Fruit fly (Drosophila melanogaster): ENCODE measurements around the gene CG6282.

Gene CG6282

DNA sequence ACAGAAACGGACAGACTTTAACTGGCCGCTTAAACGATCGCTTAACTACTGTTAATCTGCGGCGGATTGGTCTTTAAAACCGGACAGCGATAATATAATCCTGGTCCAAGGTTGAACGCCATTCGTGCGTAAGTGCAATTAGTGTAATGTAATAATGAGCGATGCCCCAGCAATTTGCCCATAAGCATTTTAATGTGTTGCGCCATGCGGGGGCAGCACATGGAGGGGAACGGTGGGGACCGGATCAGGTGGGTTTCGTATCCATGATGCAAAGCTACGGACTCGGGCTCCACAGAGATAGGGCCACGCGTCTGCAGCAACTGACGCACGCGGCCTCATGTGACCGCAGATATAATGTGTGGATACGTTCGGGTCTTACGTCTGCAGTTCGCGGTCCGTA is 53.3 kb downstream of the CG6282 start:
- no peak for TF ChIP-seq D1 (tag; optimal IDR thresholded peaks at IDR 0.05)
- TF ChIP-seq EcR (GFP tag; optimal IDR thresholded peaks at IDR 0.05): peak; percentile 32
- no peak for TF ChIP-seq CG4496 (GFP tag; IDR thresholded peaks at IDR 0.05)
- no peak for TF ChIP-seq rn (GFP tag; IDR thresholded peaks at IDR 0.05)
- no peak for TF ChIP-seq CG15710 (tag; optimal IDR thresholded peaks at IDR 0.05)
- TF ChIP-seq Pif1A (GFP tag; optimal IDR thresholded peaks at IDR 0.05): no peak
- no peak for TF ChIP-seq Ets98B (GFP tag; IDR thresholded peaks at IDR 0.05)
- no peak for TF ChIP-seq CG14655 (GFP tag; optimal IDR thresholded peaks at IDR 0.05)

DNA sequence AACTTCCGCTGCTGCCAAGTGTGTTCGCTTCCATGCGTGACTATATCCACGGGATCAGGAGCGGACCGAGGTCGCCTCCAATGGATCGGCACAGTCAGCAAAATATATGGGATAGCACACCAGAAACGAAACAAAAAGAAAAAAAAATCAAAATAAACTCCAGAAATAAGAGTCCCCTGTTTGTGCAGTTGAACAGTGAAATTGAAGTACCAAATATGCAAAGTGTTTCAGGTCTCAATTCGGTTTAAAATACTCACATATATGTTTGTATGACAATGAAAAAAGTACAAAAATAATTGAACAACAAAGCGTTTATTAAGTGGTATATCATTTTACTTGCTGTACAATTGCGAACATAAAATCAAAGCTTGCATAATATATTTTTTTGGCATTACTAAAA is 55.1 kb downstream of the CG6282 start:
- TF ChIP-seq Snoo (tag; optimal IDR thresholded peaks at IDR 0.05): no peak
- TF ChIP-seq CG4496 (GFP tag; IDR thresholded peaks at IDR 0.05): peak; percentile 10; the same call in 1 of the 3 replicates

dm6 chr3L:8660800-8661199 is 56.3 kb downstream of the CG6282 start:
- TF ChIP-seq fd96Ca (GFP tag; IDR thresholded peaks at IDR 0.05): no peak
- no peak for TF ChIP-seq CG32121 (GFP tag; IDR thresholded peaks at IDR 0.05)
- no peak for TF ChIP-seq Pif1A (GFP tag; optimal IDR thresholded peaks at IDR 0.05)
- TF ChIP-seq gl (tag; optimal IDR thresholded peaks at IDR 0.05): no peak
- no peak for TF ChIP-seq CG17806 (tag; optimal IDR thresholded peaks at IDR 0.05)
- TF ChIP-seq CG9948 (tag; optimal IDR thresholded peaks at IDR 0.05): no peak
- TF ChIP-seq EcR (GFP tag; optimal IDR thresholded peaks at IDR 0.05): no peak
- TF ChIP-seq Snoo (tag; optimal IDR thresholded peaks at IDR 0.05): no peak
- TF ChIP-seq rn (GFP tag; IDR thresholded peaks at IDR 0.05): no peak
- no peak for TF ChIP-seq CG13204 (GFP tag; optimal IDR thresholded peaks at IDR 0.05)

DNA sequence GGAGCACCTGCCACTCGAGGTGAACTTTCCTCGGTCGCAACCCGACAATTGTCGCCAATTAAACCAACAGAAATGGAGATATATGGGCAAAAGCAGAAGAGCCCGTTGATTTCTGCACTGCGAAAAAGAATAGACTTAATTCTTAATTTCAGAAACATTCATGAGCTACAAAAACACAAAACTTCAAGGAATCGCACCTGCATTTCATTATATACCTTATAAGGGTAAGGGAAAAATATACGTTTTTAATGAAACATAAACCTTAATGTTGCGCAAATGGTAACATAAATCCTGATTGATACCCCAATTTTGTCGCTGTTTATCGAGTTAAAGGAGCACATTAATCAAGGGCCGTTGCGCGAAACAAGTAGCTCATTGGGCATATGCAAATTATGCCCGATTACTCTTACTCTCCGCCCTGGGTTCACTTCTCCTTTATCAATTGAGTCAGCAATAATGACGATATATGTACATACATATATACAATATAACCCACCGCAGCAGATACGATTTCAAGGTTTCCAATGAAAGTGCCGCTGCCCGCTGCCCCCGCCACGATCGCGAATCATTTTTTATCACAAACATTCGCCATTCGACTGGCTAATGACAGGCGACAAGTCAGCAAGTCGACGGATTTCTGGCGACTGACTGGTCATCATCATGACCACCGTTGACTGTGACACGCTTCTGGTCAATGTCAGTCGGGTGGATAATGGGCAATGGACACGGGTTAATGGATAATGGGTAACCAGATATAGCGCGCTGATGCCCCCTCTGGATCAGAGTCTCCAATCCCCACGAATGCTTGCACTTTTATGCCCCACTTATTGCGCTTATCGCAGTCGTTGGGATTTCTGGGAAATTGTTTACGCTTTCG is 57.6 kb downstream of the CG6282 start:
- TF ChIP-seq CG32121 (GFP tag; IDR thresholded peaks at IDR 0.05) (no peak), Ets98B (GFP tag; IDR thresholded peaks at IDR 0.05) (no peak), gl (tag; optimal IDR thresholded peaks at IDR 0.05) (no peak), Pif1B (GFP tag; optimal IDR thresholded peaks at IDR 0.05) (peak; percentile 5), CG17806 (tag; optimal IDR thresholded peaks at IDR 0.05) (peak; percentile 43), Pif1A (GFP tag; optimal IDR thresholded peaks at IDR 0.05) (peak; percentile 33), EcR (GFP tag; optimal IDR thresholded peaks at IDR 0.05) (peak; percentile 81), CG4496 (GFP tag; IDR thresholded peaks at IDR 0.05) (no peak), CG12605 (GFP tag; IDR thresholded peaks at IDR 0.05) (no peak), CG10348 (GFP tag; IDR thresholded peaks at IDR 0.05) (no peak), D1 (tag; optimal IDR thresholded peaks at IDR 0.05) (no peak), CG8159 (tag; optimal IDR thresholded peaks at IDR 0.05) (peak; percentile 58), CG15710 (tag; optimal IDR thresholded peaks at IDR 0.05) (peak; percentile 33), CG13204 (GFP tag; optimal IDR thresholded peaks at IDR 0.05) (no peak), CG9948 (tag; optimal IDR thresholded peaks at IDR 0.05) (peak; percentile 27), CG14655 (GFP tag; optimal IDR thresholded peaks at IDR 0.05) (no peak), fd96Ca (GFP tag; IDR thresholded peaks at IDR 0.05) (no peak), CG8301 (tag; optimal IDR thresholded peaks at IDR 0.05) (no peak), rn (GFP tag; IDR thresholded peaks at IDR 0.05) (no peak), Snoo (tag; optimal IDR thresholded peaks at IDR 0.05) (no peak), CG34367 (tag; optimal IDR thresholded peaks at IDR 0.05) (no peak)

dm6 chr3L:8666098-8666497 is 61.6 kb downstream of the CG6282 start:
- TF ChIP-seq Snoo (tag; optimal IDR thresholded peaks at IDR 0.05) (no peak), fd96Ca (GFP tag; IDR thresholded peaks at IDR 0.05) (no peak), CG4496 (GFP tag; IDR thresholded peaks at IDR 0.05) (no peak), gl (tag; optimal IDR thresholded peaks at IDR 0.05) (no peak), D1 (tag; optimal IDR thresholded peaks at IDR 0.05) (no peak), CG15710 (tag; optimal IDR thresholded peaks at IDR 0.05) (no peak), CG32121 (GFP tag; IDR thresholded peaks at IDR 0.05) (no peak)

Data from whole organism, pupa.